Fruit fly (Drosophila melanogaster): ENCODE results near the gene CG4730.
A peak's percentile ranks its signal among the peaks of the same experiment; 100 is the strongest.

CG4730 gene

dm6 chr3R:25637294-25638174, 40.9 kb downstream of the CG4730 start, which contains the start of gene jigr1:
Gene jigr1, plus strand, starts transcription at chr3R:25637843.
- TF ChIP-seq CG6792 (GFP tag; optimal IDR thresholded peaks at IDR 0.05) = peak; percentile 64
- TF ChIP-seq OdsH (GFP tag; optimal IDR thresholded peaks at IDR 0.05) = peak; percentile 64
- peak; percentile 75 for TF ChIP-seq CG3919 (GFP tag; optimal IDR thresholded peaks at IDR 0.05)
- TF ChIP-seq CG6808 (GFP tag; optimal IDR thresholded peaks at IDR 0.05) = peak; percentile 79
- TF ChIP-seq CG32006 (GFP tag; optimal IDR thresholded peaks at IDR 0.05) = peak; percentile 50
- no peak for TF ChIP-seq eg (GFP tag; IDR thresholded peaks at IDR 0.05)
- peak; percentile 32 for TF ChIP-seq CG1621 (tag; optimal IDR thresholded peaks at IDR 0.05)
- TF ChIP-seq CG11902 (GFP tag; optimal IDR thresholded peaks at IDR 0.05) = peak; percentile 10
- peak; percentile 3 to 31 for TF ChIP-seq salr (GFP tag; optimal IDR thresholded peaks at IDR 0.05)
- TF ChIP-seq esn (GFP tag; optimal IDR thresholded peaks at IDR 0.05) = peak; percentile 84
- TF ChIP-seq CG9139 (GFP tag; optimal IDR thresholded peaks at IDR 0.05) = peak; percentile 57
- peak; percentile 54 for TF ChIP-seq CG7368 (GFP tag; optimal IDR thresholded peaks at IDR 0.05)
- TF ChIP-seq dsx (GFP tag; optimal IDR thresholded peaks at IDR 0.05; ENCODE audit: poor library complexity, severe bottlenecking) = peak; percentile 68
- no peak for TF ChIP-seq Gug (GFP tag; IDR thresholded peaks at IDR 0.05)
- TF ChIP-seq CG4318 (GFP tag; optimal IDR thresholded peaks at IDR 0.05) = no peak
- 0 out of 2 replicates have a peak, but pooled peaks have one; percentile 7 for TF ChIP-seq CG15336 (GFP tag; IDR thresholded peaks at IDR 0.05)
- peak; percentile 49 for TF ChIP-seq fd59A (GFP tag; optimal IDR thresholded peaks at IDR 0.05)
- peak; percentile 74 for TF ChIP-seq Smox (GFP tag; optimal IDR thresholded peaks at IDR 0.05)
- peak; percentile 71 for TF ChIP-seq vri (GFP tag; optimal IDR thresholded peaks at IDR 0.05)
- peak; percentile 50 for TF ChIP-seq CG11762 (GFP tag; optimal IDR thresholded peaks at IDR 0.05; ENCODE audit: insufficient read depth)
- peak; percentile 84 for TF ChIP-seq Met (GFP tag; optimal IDR thresholded peaks at IDR 0.05)
- TF ChIP-seq Sox102F (GFP tag; optimal IDR thresholded peaks at IDR 0.05) = peak; percentile 82
- no peak for TF ChIP-seq dac (GFP tag; optimal IDR thresholded peaks at IDR 0.05)
- peak; percentile 78 for TF ChIP-seq topi (GFP tag; optimal IDR thresholded peaks at IDR 0.05)
- peak; percentile 55 for TF ChIP-seq Ets21C (GFP tag; optimal IDR thresholded peaks at IDR 0.05)
- TF ChIP-seq fd85E (GFP tag; optimal IDR thresholded peaks at IDR 0.05) = no peak
- TF ChIP-seq Sox14 (GFP tag; optimal IDR thresholded peaks at IDR 0.05) = peak; percentile 73
- TF ChIP-seq Hr39 (GFP tag; optimal IDR thresholded peaks at IDR 0.05) = peak; percentile 66
- peak; percentile 74 to 80 for TF ChIP-seq ss (GFP tag; optimal IDR thresholded peaks at IDR 0.05)
- peak; percentile 41; the same call in 1 of the 3 replicates for TF ChIP-seq CG6163 (GFP tag; IDR thresholded peaks at IDR 0.05)
- TF ChIP-seq Hr38 (GFP tag; optimal IDR thresholded peaks at IDR 0.05) = no peak
- TF ChIP-seq CG34406 (GFP tag; optimal IDR thresholded peaks at IDR 0.05) = peak; percentile 44
- TF ChIP-seq Lpt (GFP tag; optimal IDR thresholded peaks at IDR 0.05) = no peak
- no peak for TF ChIP-seq CG16779 (tag; optimal IDR thresholded peaks at IDR 0.05)
- TF ChIP-seq CG10631 (GFP tag; optimal IDR thresholded peaks at IDR 0.05) = peak; percentile 56
- TF ChIP-seq lz (GFP tag; optimal IDR thresholded peaks at IDR 0.05) = peak; percentile 68
- TF ChIP-seq CG8319 (GFP tag; optimal IDR thresholded peaks at IDR 0.05) = no peak
- peak; percentile 85 for TF ChIP-seq svp (GFP tag)
- 0 out of 3 replicates have a peak, but pooled peaks have one; percentile 29 for TF ChIP-seq CG8119 (GFP tag; IDR thresholded peaks at IDR 0.05)
- TF ChIP-seq acj6 (GFP tag; optimal IDR thresholded peaks at IDR 0.05) = peak; percentile 75
- peak; percentile 53 for TF ChIP-seq spab (GFP tag; optimal IDR thresholded peaks at IDR 0.05)
- no peak for TF ChIP-seq CG11294 (GFP tag; IDR thresholded peaks at IDR 0.05)
- TF ChIP-seq Eip93F (GFP tag; optimal IDR thresholded peaks at IDR 0.05) = peak; percentile 24
- no peak for TF ChIP-seq CG6276 (GFP tag; optimal IDR thresholded peaks at IDR 0.05)
- TF ChIP-seq Eip78C (GFP tag) = peak; percentile 92
- TF ChIP-seq achi (GFP tag; optimal IDR thresholded peaks at IDR 0.05) = peak; percentile 71
- TF ChIP-seq CG31627 (GFP tag; optimal IDR thresholded peaks at IDR 0.05) = peak; percentile 77
- TF ChIP-seq pdm3 (GFP tag; optimal IDR thresholded peaks at IDR 0.05) = peak; percentile 63
- peak; percentile 62 for TF ChIP-seq Ets96B (tag; optimal IDR thresholded peaks at IDR 0.05)
- peak; percentile 42 for TF ChIP-seq net (GFP tag; optimal IDR thresholded peaks at IDR 0.05)
